Worm (Caenorhabditis elegans) whole organism, L2 larva: ENCODE data around the gene F26G1.1.

ENCODE experiments used
- C34F6.9 ChIP-seq: fragments of 150-350 bp; optimal IDR thresholded peaks from 2 replicates; lab custom pipeline; 2014; ENCODE audit warnings: missing biosample characterization, missing genetic modification characterization
- F13H6.1 ChIP-seq: sonication (generic microtip); optimal IDR thresholded peaks from 2 replicates; lab custom pipeline; 2016; ENCODE audit warnings: missing genetic modification characterization, missing compliant biosample characterization
- R02D3.7 ChIP-seq: fragments of 150-350 bp; optimal IDR thresholded peaks from 2 replicates; lab custom pipeline; 2014; ENCODE audit warnings: missing biosample characterization, missing genetic modification characterization
- Y55F3AM.14 ChIP-seq: fragments of 200-800 bp; sonication (Bioruptor generic); optimal IDR thresholded peaks from 2 replicates; lab custom pipeline; 2018; ENCODE audit warnings: mild to moderate bottlenecking, missing genetic modification characterization, missing compliant biosample characterization
- alr-1 ChIP-seq: fragments of 150-350 bp; optimal IDR thresholded peaks from 2 replicates; lab custom pipeline; 2014; ENCODE audit warnings: missing biosample characterization, missing genetic modification characterization
- aly-2 ChIP-seq: fragments of 150-350 bp; optimal IDR thresholded peaks from 2 replicates; lab custom pipeline; 2014; ENCODE audit warnings: missing biosample characterization, missing genetic modification characterization
- ama-1 ChIP-seq: fragments of 150-350 bp; optimal IDR thresholded peaks from 2 replicates; lab custom pipeline; 2018; ENCODE audit warnings: inconsistent platforms
- blmp-1 ChIP-seq: sonication (generic microtip); optimal IDR thresholded peaks from 2 replicates; lab custom pipeline; 2017; ENCODE audit warnings: missing genetic modification characterization, mild to moderate bottlenecking, missing compliant biosample characterization, antibody characterized with exemption, moderate library complexity; ENCODE audit not compliant: insufficient read depth
- ceh-16 ChIP-seq: fragments of 150-350 bp; optimal IDR thresholded peaks from 2 replicates; lab custom pipeline; 2014; ENCODE audit warnings: missing biosample characterization, missing genetic modification characterization
- ceh-82 ChIP-seq: fragments of 150-350 bp; optimal IDR thresholded peaks from 2 replicates; lab custom pipeline; 2014; ENCODE audit warnings: missing biosample characterization, missing genetic modification characterization
- crh-2 ChIP-seq: sonication (generic microtip); optimal IDR thresholded peaks from 2 replicates; lab custom pipeline; 2017; ENCODE audit warnings: missing biosample characterization, missing genetic modification characterization
- dmd-4 ChIP-seq: sonication (generic microtip); optimal IDR thresholded peaks from 2 replicates; lab custom pipeline; 2017; ENCODE audit warnings: missing biosample characterization, missing genetic modification characterization
- egl-27 ChIP-seq: sonication (generic microtip); optimal IDR thresholded peaks from 3 replicates; lab custom pipeline; 2017; ENCODE audit warnings: missing biosample characterization, missing genetic modification reagents, missing genetic modification characterization
- elt-1 ChIP-seq: fragments of 150-350 bp; optimal IDR thresholded peaks from 2 replicates; lab custom pipeline; 2014; ENCODE audit warnings: missing biosample characterization, missing genetic modification characterization
- elt-3 ChIP-seq: sonication (generic microtip); optimal IDR thresholded peaks from 2 replicates; lab custom pipeline; 2017; ENCODE audit warnings: missing biosample characterization, missing genetic modification characterization
- fos-1 ChIP-seq: fragments of 150-350 bp; optimal IDR thresholded peaks from 2 replicates; lab custom pipeline; 2014; ENCODE audit warnings: missing biosample characterization, missing genetic modification characterization
- gmeb-1 ChIP-seq: fragments of 150-350 bp; optimal IDR thresholded peaks from 2 replicates; lab custom pipeline; 2014; ENCODE audit warnings: missing biosample characterization, missing genetic modification characterization
- lin-11 ChIP-seq: fragments of 150-350 bp; sonication (generic microtip); optimal IDR thresholded peaks from 2 replicates; lab custom pipeline; 2014; ENCODE audit warnings: missing biosample characterization, missing genetic modification characterization, inconsistent platforms, mixed read lengths
- lin-13 ChIP-seq: fragments of 150-350 bp; optimal IDR thresholded peaks from 2 replicates; lab custom pipeline; 2014; ENCODE audit warnings: missing biosample characterization, missing genetic modification reagents, missing genetic modification characterization
- lsy-2 ChIP-seq, 2 experiments: fragments of 150-350 bp in 1 of 2; sonication (generic microtip) in 1 of 2; optimal IDR thresholded peaks; 2 replicates each; lab custom pipeline; 2014 to 2017; ENCODE audit warnings: missing biosample characterization in 2 of 2, missing genetic modification characterization in 2 of 2
- mab-5 ChIP-seq: fragments of 150-350 bp; optimal IDR thresholded peaks from 2 replicates; lab custom pipeline; 2014; ENCODE audit warnings: missing biosample characterization, missing genetic modification characterization
- mbf-1 ChIP-seq: sonication (generic microtip); optimal IDR thresholded peaks from 2 replicates; lab custom pipeline; 2017; ENCODE audit warnings: missing biosample characterization, missing genetic modification characterization
- nhr-10 ChIP-seq: sonication (generic microtip); optimal IDR thresholded peaks from 2 replicates; lab custom pipeline; 2017; ENCODE audit warnings: missing biosample characterization, missing genetic modification characterization
- nhr-11 ChIP-seq: fragments of 150-350 bp; optimal IDR thresholded peaks from 2 replicates; lab custom pipeline; 2014; ENCODE audit warnings: missing biosample characterization, missing genetic modification characterization
- nhr-12 ChIP-seq: fragments of 150-350 bp; optimal IDR thresholded peaks from 2 replicates; lab custom pipeline; 2014; ENCODE audit warnings: missing biosample characterization, missing genetic modification characterization
- nhr-129 ChIP-seq: fragments of 150-350 bp; optimal IDR thresholded peaks from 2 replicates; lab custom pipeline; 2014; ENCODE audit warnings: missing biosample characterization, missing genetic modification characterization
- nhr-21 ChIP-seq: fragments of 150-350 bp; optimal IDR thresholded peaks from 2 replicates; lab custom pipeline; 2014; ENCODE audit warnings: missing biosample characterization, missing genetic modification characterization
- nhr-23 ChIP-seq: fragments of 150-350 bp; optimal IDR thresholded peaks from 2 replicates; lab custom pipeline; 2014; ENCODE audit warnings: missing biosample characterization, missing genetic modification reagents, missing genetic modification characterization
- nhr-237 ChIP-seq: fragments of 150-350 bp; optimal IDR thresholded peaks from 2 replicates; lab custom pipeline; 2014; ENCODE audit warnings: missing biosample characterization, missing genetic modification characterization
- nhr-6 ChIP-seq: fragments of 150-350 bp; optimal IDR thresholded peaks from 2 replicates; lab custom pipeline; 2014; ENCODE audit warnings: missing biosample characterization, missing genetic modification characterization
- nhr-77 ChIP-seq: fragments of 150-350 bp; optimal IDR thresholded peaks from 2 replicates; lab custom pipeline; 2014; ENCODE audit warnings: missing biosample characterization, missing genetic modification characterization
- peb-1 ChIP-seq: fragments of 150-350 bp; optimal IDR thresholded peaks from 2 replicates; lab custom pipeline; 2014; ENCODE audit warnings: missing biosample characterization, missing genetic modification characterization
- sem-4 ChIP-seq: fragments of 150-350 bp; optimal IDR thresholded peaks from 2 replicates; lab custom pipeline; 2014; ENCODE audit warnings: missing biosample characterization, missing genetic modification reagents, missing genetic modification characterization
- skn-1 ChIP-seq: sonication (generic microtip); optimal IDR thresholded peaks from 2 replicates; lab custom pipeline; 2017; ENCODE audit warnings: missing biosample characterization, missing genetic modification characterization
- sma-9 ChIP-seq, 2 experiments: fragments of 150-350 bp in 1 of 2; sonication (generic microtip) in 1 of 2; optimal IDR thresholded peaks; 2 replicates each; lab custom pipeline; 2014 to 2016; ENCODE audit warnings: missing genetic modification characterization in 2 of 2, mild to moderate bottlenecking in 1 of 2, missing biosample characterization in 1 of 2, missing compliant biosample characterization in 1 of 2, missing genetic modification reagents in 1 of 2, moderate library complexity in 1 of 2
- snpc-4 ChIP-seq: fragments of 150-350 bp; optimal IDR thresholded peaks from 2 replicates; lab custom pipeline; 2014; ENCODE audit warnings: missing biosample characterization, missing genetic modification characterization
- unc-55 ChIP-seq: fragments of 150-350 bp; sonication (generic microtip); optimal IDR thresholded peaks from 3 replicates; lab custom pipeline; 2014; ENCODE audit warnings: missing biosample characterization, missing genetic modification reagents, missing genetic modification characterization
- unc-62 ChIP-seq: fragments of 150-350 bp; optimal IDR thresholded peaks from 2 replicates; lab custom pipeline; 2014; ENCODE audit warnings: missing biosample characterization, missing genetic modification reagents, missing genetic modification characterization
- ztf-1 ChIP-seq: fragments of 200-800 bp; sonication (Bioruptor generic); conservative IDR thresholded peaks from 2 replicates; pipeline ENCODE4 v1.3.6; 2022; ENCODE audit warnings: missing genetic modification characterization, missing compliant biosample characterization
- ztf-11 ChIP-seq: sonication (generic microtip); optimal IDR thresholded peaks from 2 replicates; lab custom pipeline; 2017; ENCODE audit warnings: missing biosample characterization, missing genetic modification characterization
- ztf-4 ChIP-seq: fragments of 150-350 bp; optimal IDR thresholded peaks from 2 replicates; lab custom pipeline; 2014; ENCODE audit warnings: missing biosample characterization, missing genetic modification characterization

Gene F26G1.1

DNA sequence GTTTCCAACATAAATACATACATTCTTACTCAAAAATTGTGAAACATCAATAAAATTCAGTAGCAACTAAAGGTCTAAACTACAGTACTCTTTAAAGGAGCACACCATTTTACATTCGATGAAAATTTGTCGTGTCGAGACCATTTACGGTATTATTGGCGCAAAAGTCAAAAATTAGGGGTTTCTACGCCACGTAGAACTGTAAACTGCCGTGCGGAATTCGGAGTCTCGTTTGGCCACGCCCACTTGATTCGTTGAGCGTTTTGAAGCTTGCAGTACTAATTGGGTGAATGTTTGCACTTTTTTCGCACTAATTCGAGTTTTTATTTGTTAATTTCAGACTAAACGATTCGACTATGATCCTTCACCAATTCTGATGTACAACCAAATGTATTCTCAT is 731 bp upstream of the F26G1.1 start:
- TF ChIP-seq ceh-16 (tag; lab: Kevin White, UChicago) = no peak
- TF ChIP-seq alr-1 (tag; lab: Kevin White, UChicago) = no peak
- no peak for TF ChIP-seq elt-1 (tag; lab: Kevin White, UChicago)
- TF ChIP-seq egl-27 = no peak
- no peak for TF ChIP-seq fos-1
- no peak for TF ChIP-seq sem-4
- TF ChIP-seq mab-5 = no peak
- no peak for TF ChIP-seq ztf-11
- no peak for TF ChIP-seq gmeb-1
- no peak for TF ChIP-seq elt-3
- no peak for TF ChIP-seq mbf-1
- no peak for TF ChIP-seq Y55F3AM.14 (GFP tag; lab: Kevin White, UChicago)

ce11 chrII:4793320-4793719 is 1.9 kb downstream of the F26G1.1 start:
- TF ChIP-seq lsy-2 (tag; optimal IDR thresholded peaks at IDR 0.05; lab: Kevin White, UChicago) (no peak), snpc-4 (tag; lab: Kevin White, UChicago) (no peak), egl-27 (no peak), ztf-4 (tag; lab: Kevin White, UChicago) (no peak), unc-62 (GFP tag; lab: Kevin White, UChicago) (no peak), ztf-1 (no peak), aly-2 (tag; lab: Kevin White, UChicago) (no peak), F13H6.1 (tag; lab: Kevin White, UChicago) (no peak)

ce11 chrII:4795461-4795860 is 4.0 kb downstream of the F26G1.1 start, which contains the start of gene C33F10.4:
Gene C33F10.4 (plus strand): TSS chrII:4795761.
- TF ChIP-seq nhr-23 (tag; lab: Kevin White, UChicago) (no peak), C34F6.9 (tag; lab: Kevin White, UChicago) (no peak), ama-1 (lab: Kevin White, UChicago) (no peak), blmp-1 (tag; lab: Kevin White, UChicago) (no peak), nhr-12 (tag; lab: Kevin White, UChicago) (no peak), ztf-1 (no peak), aly-2 (tag; lab: Kevin White, UChicago) (no peak), sma-9 (GFP tag; optimal IDR thresholded peaks at IDR 0.05; lab: Kevin White, UChicago) (no peak), sma-9 (tag; optimal IDR thresholded peaks at IDR 0.05; lab: Kevin White, UChicago) (no peak)

ce11 chrII:4797071-4797470 is 5.7 kb downstream of the F26G1.1 start, which contains the start of gene C33F10.14:
Gene C33F10.14 (plus strand): TSS chrII:4797371.
- TF ChIP-seq ceh-82 = no peak
- no peak for TF ChIP-seq Y55F3AM.14 (GFP tag; lab: Kevin White, UChicago)
- TF ChIP-seq ztf-11 = no peak
- TF ChIP-seq mbf-1 = no peak
- TF ChIP-seq nhr-10 (tag; lab: Kevin White, UChicago) = no peak
- no peak for TF ChIP-seq lin-13 (GFP tag; lab: Kevin White, UChicago)
- TF ChIP-seq snpc-4 (tag; lab: Kevin White, UChicago) = no peak
- TF ChIP-seq elt-3 = no peak
- no peak for TF ChIP-seq dmd-4 (tag; lab: Kevin White, UChicago)
- TF ChIP-seq R02D3.7 (tag; lab: Kevin White, UChicago) = no peak
- no peak for TF ChIP-seq nhr-12 (tag; lab: Kevin White, UChicago)
- TF ChIP-seq gmeb-1 = no peak
- no peak for TF ChIP-seq nhr-237
- TF ChIP-seq unc-55 = no peak
- no peak for TF ChIP-seq nhr-6 (tag; lab: Kevin White, UChicago)
- TF ChIP-seq skn-1 (tag; lab: Kevin White, UChicago) = no peak

DNA sequence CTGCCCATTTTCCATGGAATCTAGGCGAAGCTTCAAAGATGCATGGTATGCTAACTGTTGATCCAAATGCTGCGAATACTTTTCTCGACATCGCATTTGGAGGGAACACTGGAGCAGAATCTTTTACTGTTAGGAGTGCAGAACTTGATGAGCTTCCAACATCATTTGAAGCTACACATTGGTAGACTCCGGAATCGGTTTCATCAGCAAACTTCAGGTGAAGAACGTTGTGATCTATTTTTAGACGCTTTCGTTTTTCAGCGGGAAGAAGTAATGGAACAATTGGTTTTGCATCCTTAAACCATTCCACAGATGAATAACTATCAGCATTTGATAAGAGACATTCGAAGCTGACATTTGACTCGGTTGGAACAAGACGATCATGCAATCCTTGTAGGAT is 9.1 kb downstream of the F26G1.1 start:
- TF ChIP-seq ztf-11 (no peak), nhr-11 (tag; lab: Kevin White, UChicago) (no peak), nhr-12 (tag; lab: Kevin White, UChicago) (no peak), dmd-4 (tag; lab: Kevin White, UChicago) (no peak), crh-2 (tag; lab: Kevin White, UChicago) (no peak), lsy-2 (tag; optimal IDR thresholded peaks at IDR 0.05; lab: Kevin White, UChicago) (no peak), ceh-82 (no peak), nhr-77 (tag; lab: Kevin White, UChicago) (no peak), nhr-129 (tag; lab: Kevin White, UChicago) (no peak), nhr-23 (tag; lab: Kevin White, UChicago) (no peak), nhr-237 (no peak), peb-1 (tag; lab: Kevin White, UChicago) (no peak), lin-11 (tag; lab: Kevin White, UChicago) (no peak), alr-1 (tag; lab: Kevin White, UChicago) (no peak), nhr-21 (tag; lab: Kevin White, UChicago) (no peak), C34F6.9 (tag; lab: Kevin White, UChicago) (no peak), F13H6.1 (tag; lab: Kevin White, UChicago) (no peak), sem-4 (no peak), mab-5 (no peak)
